Fruit fly (Drosophila melanogaster): ENCODE results near the gene CG15531.

Gene CG15531

DNA sequence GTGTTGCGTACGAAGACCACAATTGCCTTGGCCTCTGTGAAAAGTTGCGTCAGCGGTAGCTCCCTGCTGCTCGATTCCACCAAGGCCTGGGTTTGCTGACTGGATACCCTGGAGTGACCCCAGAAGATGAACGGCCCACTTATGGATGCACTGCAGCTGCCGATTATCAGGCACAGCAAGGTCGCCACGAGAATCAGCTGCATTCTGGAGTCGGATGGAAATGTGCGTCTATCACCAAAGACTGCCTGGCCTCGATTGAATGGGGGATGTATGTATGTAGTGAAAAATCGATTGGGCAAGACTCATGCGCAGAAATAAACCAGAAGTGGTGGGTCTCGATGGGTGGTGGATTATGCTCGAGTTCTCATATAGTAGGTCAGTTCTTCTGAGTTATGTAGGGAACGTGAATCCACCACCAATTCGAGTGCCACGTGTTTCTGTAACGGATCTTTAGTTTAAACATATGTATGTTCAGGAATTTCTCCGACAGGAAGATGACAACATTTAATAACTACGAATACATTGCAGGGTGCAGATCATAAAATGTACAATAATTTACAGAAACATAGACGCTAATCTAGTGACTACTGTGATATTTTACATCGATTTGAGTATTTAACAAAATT lies 29.8 kb downstream of the CG15531 start, which contains the start of gene VhaAC45RP:
Gene VhaAC45RP, minus strand, starts transcription at position 261 of the 626 bp plus-strand sequence.
- TF ChIP-seq Sin3A (optimal IDR thresholded peaks at IDR 0.05), result no peak
- no peak for TF ChIP-seq psq (optimal IDR thresholded peaks at IDR 0.05)
- TF ChIP-seq h (optimal IDR thresholded peaks at IDR 0.05), result no peak
- no peak for TF ChIP-seq ttk (optimal IDR thresholded peaks at IDR 0.05)
- no peak for TF ChIP-seq insv (optimal IDR thresholded peaks at IDR 0.05)
- no peak for TF ChIP-seq Myc (optimal IDR thresholded peaks at IDR 0.05)

DNA sequence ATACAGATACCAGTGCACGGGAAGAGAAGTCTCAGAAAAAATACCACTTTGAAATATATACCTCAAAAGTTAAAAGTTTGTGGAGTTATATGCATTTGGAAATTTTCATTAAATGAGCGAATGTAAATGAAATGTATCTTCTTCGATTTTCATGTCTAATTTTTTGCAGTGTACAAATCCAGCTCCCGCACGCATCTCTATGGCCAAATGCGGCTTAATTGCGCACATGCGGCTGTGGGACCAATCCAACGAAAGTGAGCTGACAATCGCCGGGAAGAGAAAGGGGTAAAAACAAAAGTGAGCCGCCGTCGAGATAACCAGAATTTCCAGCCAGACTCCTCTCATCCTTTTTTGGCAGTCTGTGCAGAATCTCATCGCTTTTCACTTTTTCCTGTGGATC lies 31.9 kb downstream of the CG15531 start:
- no peak for TF ChIP-seq psq (optimal IDR thresholded peaks at IDR 0.05)
- no peak for TF ChIP-seq insv (optimal IDR thresholded peaks at IDR 0.05)
- no peak for TF ChIP-seq h (optimal IDR thresholded peaks at IDR 0.05)
- TF ChIP-seq Myc (optimal IDR thresholded peaks at IDR 0.05), result no peak
- TF ChIP-seq Sin3A (optimal IDR thresholded peaks at IDR 0.05), result no peak
- no peak for TF ChIP-seq ttk (optimal IDR thresholded peaks at IDR 0.05)

DNA sequence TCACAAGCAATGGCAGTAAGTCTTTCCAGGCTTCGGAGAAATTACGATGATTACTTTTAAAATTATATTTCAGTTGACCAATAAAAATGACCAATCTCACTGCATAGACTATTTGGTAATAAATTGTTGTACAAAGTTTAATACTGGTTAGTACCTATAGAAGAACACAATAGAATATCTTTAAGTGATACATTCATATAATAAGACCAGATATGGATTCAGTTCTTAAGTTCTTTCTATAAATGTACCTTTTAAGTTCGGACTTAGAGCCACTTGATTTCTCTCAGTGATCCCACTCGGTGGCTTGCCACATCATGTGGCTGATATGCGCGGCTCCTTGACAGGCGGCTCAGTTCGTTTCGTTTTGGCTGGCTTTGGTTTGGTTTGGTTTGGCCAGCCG lies 32.8 kb downstream of the CG15531 start:
- TF ChIP-seq ttk (optimal IDR thresholded peaks at IDR 0.05), result no peak
- TF ChIP-seq Sin3A (optimal IDR thresholded peaks at IDR 0.05), result no peak
- TF ChIP-seq insv (optimal IDR thresholded peaks at IDR 0.05), result no peak
- no peak for TF ChIP-seq Myc (optimal IDR thresholded peaks at IDR 0.05)
- TF ChIP-seq h (optimal IDR thresholded peaks at IDR 0.05), result no peak
- no peak for TF ChIP-seq psq (optimal IDR thresholded peaks at IDR 0.05)

DNA sequence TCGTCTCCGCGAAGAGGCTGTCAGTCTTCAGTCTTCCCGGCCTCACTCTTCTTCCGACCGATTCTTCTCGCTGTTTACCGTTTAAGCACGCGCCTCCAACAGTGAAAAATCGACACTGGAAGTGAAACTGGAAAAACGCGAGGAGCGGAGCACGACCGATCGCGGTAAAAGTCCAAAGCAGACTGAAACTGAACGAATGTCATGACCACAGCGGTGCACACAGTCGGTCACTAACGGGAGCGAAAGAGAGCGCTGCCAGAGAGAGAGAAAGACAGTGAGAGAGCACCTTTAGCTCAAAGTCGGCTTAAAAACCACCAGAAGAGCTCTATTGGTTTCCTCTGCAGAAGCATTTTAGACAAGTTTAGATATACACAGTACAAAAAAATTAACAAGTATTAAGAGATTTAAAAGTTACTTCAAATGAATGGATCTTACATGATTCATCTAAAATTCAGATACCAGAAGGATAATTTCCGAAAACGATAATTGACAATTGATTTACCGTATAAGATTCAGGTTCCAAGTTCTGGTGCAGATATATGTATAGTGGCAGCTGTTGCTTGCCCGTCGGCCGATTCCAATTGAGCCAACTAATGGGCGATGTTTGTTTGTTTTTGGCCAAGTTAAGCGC lies 35.6 kb downstream of the CG15531 start, which contains the start of gene CG11498:
Gene CG11498, minus strand, starts transcription at position 162 of the 631 bp plus-strand sequence.
- TF ChIP-seq Sin3A (optimal IDR thresholded peaks at IDR 0.05) (no peak), h (optimal IDR thresholded peaks at IDR 0.05) (no peak), psq (optimal IDR thresholded peaks at IDR 0.05) (no peak), ttk (optimal IDR thresholded peaks at IDR 0.05) (no peak), Myc (optimal IDR thresholded peaks at IDR 0.05) (no peak), insv (optimal IDR thresholded peaks at IDR 0.05) (no peak)

DNA sequence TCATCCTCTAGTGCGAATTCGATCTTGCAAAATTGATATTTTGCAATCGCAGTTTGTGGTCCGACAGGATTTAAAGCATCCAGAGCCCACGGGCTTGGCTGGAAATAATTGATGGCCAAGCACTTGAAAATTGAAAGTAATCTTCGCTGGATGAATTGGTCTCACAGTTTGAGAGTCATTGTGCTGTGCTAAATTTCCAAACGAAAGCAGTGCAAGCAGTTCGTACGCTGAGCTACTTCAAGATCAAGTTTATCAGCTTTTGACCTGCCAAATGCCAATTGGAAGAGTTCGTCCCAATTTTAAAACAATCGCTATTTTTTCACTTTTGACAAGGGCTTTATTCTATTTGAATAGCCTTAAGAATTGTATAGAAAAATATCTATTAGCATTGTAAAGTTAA lies 42.2 kb downstream of the CG15531 start:
- no peak for TF ChIP-seq Sin3A (optimal IDR thresholded peaks at IDR 0.05)
- no peak for TF ChIP-seq Myc (optimal IDR thresholded peaks at IDR 0.05)

DNA sequence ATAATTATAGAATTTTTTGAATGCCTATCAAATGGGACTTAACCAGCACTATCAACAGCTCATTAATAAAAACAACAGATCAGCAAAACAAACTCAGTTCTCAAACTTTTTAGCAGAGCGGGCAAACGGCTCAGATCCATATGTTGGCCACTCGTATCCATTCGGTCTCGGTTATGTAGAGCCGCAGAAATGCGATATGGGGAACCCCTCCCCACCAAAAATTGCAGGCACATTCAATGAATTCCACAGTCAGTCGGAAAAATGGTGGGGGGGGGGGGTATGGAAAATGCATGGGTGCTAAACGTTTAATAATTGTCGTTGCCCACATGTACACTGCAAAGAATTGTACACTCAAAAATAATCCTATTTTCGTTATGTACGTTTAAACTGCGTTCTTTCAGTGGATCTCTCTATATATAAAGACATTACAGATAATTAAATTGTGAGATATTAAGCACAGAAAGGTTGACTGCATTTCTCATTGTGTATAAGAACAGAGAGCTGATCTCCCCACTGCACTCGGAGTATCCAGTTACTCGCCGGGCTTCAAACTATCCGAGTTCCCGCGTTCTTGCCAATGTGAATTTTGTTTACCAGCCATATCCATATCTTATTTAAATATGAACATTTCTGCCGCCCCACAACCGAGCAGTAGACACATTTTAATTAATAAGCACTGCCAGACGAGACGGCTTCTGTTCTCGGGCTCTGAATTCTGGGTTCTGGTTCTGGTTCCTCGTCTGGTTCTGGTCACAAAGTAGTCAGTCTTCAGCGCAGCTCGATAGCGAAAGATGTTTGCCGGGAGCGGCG lies 44.5 kb downstream of the CG15531 start, which contains the start of gene CG15529:
Gene CG15529, plus strand, starts transcription at position 760 of the 810 bp plus-strand sequence.
- TF ChIP-seq Sin3A (optimal IDR thresholded peaks at IDR 0.05) (no peak), ttk (optimal IDR thresholded peaks at IDR 0.05) (no peak), h (optimal IDR thresholded peaks at IDR 0.05) (no peak), insv (optimal IDR thresholded peaks at IDR 0.05) (no peak), Myc (optimal IDR thresholded peaks at IDR 0.05) (no peak), psq (optimal IDR thresholded peaks at IDR 0.05) (no peak)

DNA sequence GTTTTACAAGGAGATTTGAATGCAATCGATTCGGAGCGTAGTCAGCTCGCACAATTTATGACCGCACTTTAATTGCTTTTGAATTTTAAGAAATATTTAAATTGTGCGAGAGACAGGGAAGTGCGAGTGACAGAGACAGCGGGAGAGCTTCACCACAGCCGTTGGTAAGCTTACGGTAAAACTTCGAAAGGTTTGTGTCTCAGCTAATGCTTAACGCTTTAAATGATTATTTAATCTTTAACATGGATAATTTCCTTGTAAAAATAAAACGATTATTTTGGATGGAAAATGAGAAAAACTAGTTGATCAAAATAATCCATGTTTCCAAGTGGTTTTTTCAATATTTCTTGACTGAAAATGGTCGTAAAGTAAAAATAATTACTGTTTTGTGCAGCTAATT lies 45.4 kb downstream of the CG15531 start:
- TF ChIP-seq Myc (optimal IDR thresholded peaks at IDR 0.05) (no peak), Sin3A (optimal IDR thresholded peaks at IDR 0.05) (no peak), insv (optimal IDR thresholded peaks at IDR 0.05) (no peak), psq (optimal IDR thresholded peaks at IDR 0.05) (no peak), ttk (optimal IDR thresholded peaks at IDR 0.05) (no peak), h (optimal IDR thresholded peaks at IDR 0.05) (no peak)

DNA sequence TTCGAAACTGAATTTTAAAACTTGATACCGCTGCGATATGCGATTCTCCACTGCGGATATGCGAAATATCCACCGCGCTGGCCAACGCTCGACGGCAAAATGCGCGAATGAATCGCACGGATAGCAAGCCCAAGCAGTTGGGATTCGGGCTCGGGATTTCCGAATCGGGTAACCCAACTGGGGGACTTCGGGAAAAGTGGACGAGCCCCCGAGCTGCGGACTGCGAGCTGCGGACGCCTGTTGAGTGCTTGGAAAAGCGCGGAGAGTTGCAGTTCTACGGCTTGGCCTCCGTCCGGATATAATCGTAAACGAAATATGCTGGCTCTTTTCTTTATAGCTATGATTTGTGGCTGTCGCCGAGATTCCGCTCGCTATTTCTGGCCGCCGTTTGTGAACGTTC lies 46.5 kb downstream of the CG15531 start, which contains the start of gene AdoR:
Gene AdoR, minus strand, starts transcription at position 101 of the 400 bp plus-strand sequence.
- no peak for TF ChIP-seq h (optimal IDR thresholded peaks at IDR 0.05)
- no peak for TF ChIP-seq Sin3A (optimal IDR thresholded peaks at IDR 0.05)
- TF ChIP-seq insv (optimal IDR thresholded peaks at IDR 0.05), result no peak
- no peak for TF ChIP-seq ttk (optimal IDR thresholded peaks at IDR 0.05)
- TF ChIP-seq Myc (optimal IDR thresholded peaks at IDR 0.05), result no peak
- no peak for TF ChIP-seq psq (optimal IDR thresholded peaks at IDR 0.05)
